Worm (Caenorhabditis elegans) whole organism, mixed stage, embryonic: ENCODE data around the gene ins-37.
A peak's percentile ranks its signal among the peaks of the same experiment; 100 is the strongest.

Experiments
- M03D4.4 ChIP-seq: sonication (generic microtip); optimal IDR thresholded peaks from 2 replicates; lab custom pipeline; 2017; ENCODE audit warnings: mild to moderate bottlenecking, missing genetic modification characterization, missing compliant biosample characterization
- bed-3 ChIP-seq: fragments of 200-800 bp; sonication (Bioruptor generic); optimal IDR thresholded peaks from 3 replicates; lab custom pipeline; 2018; ENCODE audit warnings: mild to moderate bottlenecking, missing genetic modification characterization, moderate library complexity, missing compliant biosample characterization
- blmp-1 ChIP-seq: fragments of 150-350 bp; optimal IDR thresholded peaks from 2 replicates; lab custom pipeline; 2014; ENCODE audit warnings: missing biosample characterization, missing genetic modification characterization
- ceh-39 ChIP-seq: fragments of 150-350 bp; optimal IDR thresholded peaks from 2 replicates; lab custom pipeline; 2014; ENCODE audit warnings: missing biosample characterization, missing genetic modification characterization
- ceh-43 ChIP-seq: fragments of 200-800 bp; sonication (Bioruptor generic); optimal IDR thresholded peaks from 2 replicates; lab custom pipeline; 2018; ENCODE audit warnings: mild to moderate bottlenecking, missing genetic modification characterization, moderate library complexity, missing compliant biosample characterization
- ceh-83 ChIP-seq: fragments of 200-800 bp; sonication (Bioruptor generic); optimal IDR thresholded peaks from 2 replicates; lab custom pipeline; 2018; ENCODE audit warnings: mild to moderate bottlenecking, missing genetic modification characterization, missing compliant biosample characterization
- ces-1 ChIP-seq: fragments of 150-350 bp; optimal IDR thresholded peaks from 2 replicates; lab custom pipeline; 2014; ENCODE audit warnings: missing biosample characterization, missing genetic modification reagents, missing genetic modification characterization
- cnd-1 ChIP-seq: fragments of 200-800 bp; sonication (Bioruptor generic); optimal IDR thresholded peaks from 2 replicates; lab custom pipeline; 2018; ENCODE audit warnings: mild to moderate bottlenecking, missing genetic modification characterization, missing compliant biosample characterization
- drap-1 ChIP-seq: fragments of 200-800 bp; sonication (Bioruptor generic); optimal IDR thresholded peaks from 3 replicates; lab custom pipeline; 2018; ENCODE audit warnings: mild to moderate bottlenecking, missing genetic modification characterization, missing compliant biosample characterization
- elt-1 ChIP-seq: sonication (generic microtip); optimal IDR thresholded peaks from 2 replicates; lab custom pipeline; 2017; ENCODE audit warnings: missing genetic modification characterization, mild to moderate bottlenecking, missing compliant biosample characterization, antibody characterized with exemption, moderate library complexity, borderline replicate concordance; ENCODE audit not compliant: insufficient read depth
- elt-3 ChIP-seq: fragments of 150-350 bp; optimal IDR thresholded peaks from 2 replicates; lab custom pipeline; 2014; ENCODE audit warnings: missing biosample characterization, missing genetic modification characterization
- flh-1 ChIP-seq: fragments of 200-800 bp; sonication (Bioruptor generic); optimal IDR thresholded peaks from 2 replicates; lab custom pipeline; 2018; ENCODE audit warnings: mild to moderate bottlenecking, missing genetic modification characterization, moderate library complexity, missing compliant biosample characterization
- ham-2 ChIP-seq: fragments of 200-800 bp; sonication (Bioruptor generic); optimal IDR thresholded peaks from 2 replicates; lab custom pipeline; 2018; ENCODE audit warnings: mild to moderate bottlenecking, missing genetic modification characterization, missing compliant biosample characterization
- hlh-1 ChIP-seq: fragments of 150-350 bp; optimal IDR thresholded peaks from 2 replicates; lab custom pipeline; 2014; ENCODE audit warnings: missing biosample characterization, missing genetic modification reagents, missing genetic modification characterization
- lin-13 ChIP-seq: fragments of 150-350 bp; optimal IDR thresholded peaks from 2 replicates; lab custom pipeline; 2014; ENCODE audit warnings: missing biosample characterization, missing genetic modification characterization
- lin-32 ChIP-seq: fragments of 200-800 bp; sonication (Bioruptor generic); optimal IDR thresholded peaks from 2 replicates; lab custom pipeline; 2018; ENCODE audit warnings: mild to moderate bottlenecking, missing genetic modification characterization, missing compliant biosample characterization
- lsy-2 ChIP-seq: fragments of 150-350 bp; optimal IDR thresholded peaks from 2 replicates; lab custom pipeline; 2014; ENCODE audit warnings: missing biosample characterization, missing genetic modification characterization
- mab-5 ChIP-seq: fragments of 150-350 bp; optimal IDR thresholded peaks from 2 replicates; lab custom pipeline; 2014; ENCODE audit warnings: missing biosample characterization, missing genetic modification characterization
- mep-1 ChIP-seq: fragments of 150-350 bp; optimal IDR thresholded peaks from 2 replicates; lab custom pipeline; 2017; ENCODE audit warnings: missing biosample characterization, missing genetic modification reagents, missing genetic modification characterization, inconsistent platforms
- mls-2 ChIP-seq: sonication (generic microtip); optimal IDR thresholded peaks from 2 replicates; lab custom pipeline; 2016; ENCODE audit warnings: mild to moderate bottlenecking, missing genetic modification characterization, moderate library complexity, missing compliant biosample characterization
- nhr-12 ChIP-seq: fragments of 150-350 bp; optimal IDR thresholded peaks from 2 replicates; lab custom pipeline; 2014; ENCODE audit warnings: missing biosample characterization, missing genetic modification characterization
- nhr-2 ChIP-seq: fragments of 150-350 bp; optimal IDR thresholded peaks from 2 replicates; lab custom pipeline; 2014; ENCODE audit warnings: missing biosample characterization, missing genetic modification characterization
- nhr-237 ChIP-seq: fragments of 150-350 bp; optimal IDR thresholded peaks from 2 replicates; lab custom pipeline; 2014; ENCODE audit warnings: missing biosample characterization, missing genetic modification characterization
- nhr-28 ChIP-seq: fragments of 150-350 bp; optimal IDR thresholded peaks from 2 replicates; lab custom pipeline; 2014; ENCODE audit warnings: missing biosample characterization, missing genetic modification characterization
- nhr-76 ChIP-seq: sonication (generic microtip); optimal IDR thresholded peaks from 2 replicates; lab custom pipeline; 2017; ENCODE audit warnings: missing biosample characterization, missing genetic modification characterization
- pha-4 ChIP-seq: fragments of 150-350 bp; optimal IDR thresholded peaks from 2 replicates; lab custom pipeline; 2018; ENCODE audit warnings: missing biosample characterization, missing genetic modification reagents, missing genetic modification characterization
- sem-2 ChIP-seq: fragments of 200-800 bp; sonication (Bioruptor generic); optimal IDR thresholded peaks from 2 replicates; lab custom pipeline; 2018; ENCODE audit warnings: mild to moderate bottlenecking, missing genetic modification characterization, missing compliant biosample characterization
- snpc-4 ChIP-seq: fragments of 150-350 bp; optimal IDR thresholded peaks from 2 replicates; lab custom pipeline; 2014; ENCODE audit warnings: missing biosample characterization, missing genetic modification characterization
- sptf-1 ChIP-seq: sonication (generic microtip); optimal IDR thresholded peaks from 2 replicates; lab custom pipeline; 2017; ENCODE audit warnings: mild to moderate bottlenecking, missing genetic modification characterization, moderate library complexity, missing compliant biosample characterization
- tbx-8 ChIP-seq: fragments of 200-800 bp; sonication (Bioruptor generic); optimal IDR thresholded peaks from 2 replicates; lab custom pipeline; 2018; ENCODE audit warnings: mild to moderate bottlenecking, missing genetic modification characterization, moderate library complexity, missing compliant biosample characterization
- unc-120 ChIP-seq: sonication (generic microtip); optimal IDR thresholded peaks from 2 replicates; lab custom pipeline; 2017; ENCODE audit warnings: missing genetic modification characterization, missing compliant biosample characterization; ENCODE audit not compliant: poor library complexity, severe bottlenecking
- unc-39 ChIP-seq: fragments of 150-350 bp; optimal IDR thresholded peaks from 2 replicates; lab custom pipeline; 2014; ENCODE audit warnings: missing biosample characterization, missing genetic modification characterization
- unc-62 ChIP-seq: fragments of 150-350 bp; optimal IDR thresholded peaks from 2 replicates; lab custom pipeline; 2014; ENCODE audit warnings: missing biosample characterization, missing genetic modification reagents, missing genetic modification characterization
- zip-8 ChIP-seq: fragments of 150-350 bp; optimal IDR thresholded peaks from 2 replicates; lab custom pipeline; 2014; ENCODE audit warnings: missing biosample characterization, missing genetic modification characterization
- ztf-11 ChIP-seq: fragments of 150-350 bp; optimal IDR thresholded peaks from 2 replicates; lab custom pipeline; 2014; ENCODE audit warnings: missing biosample characterization, missing genetic modification characterization

The ins-37 gene

DNA sequence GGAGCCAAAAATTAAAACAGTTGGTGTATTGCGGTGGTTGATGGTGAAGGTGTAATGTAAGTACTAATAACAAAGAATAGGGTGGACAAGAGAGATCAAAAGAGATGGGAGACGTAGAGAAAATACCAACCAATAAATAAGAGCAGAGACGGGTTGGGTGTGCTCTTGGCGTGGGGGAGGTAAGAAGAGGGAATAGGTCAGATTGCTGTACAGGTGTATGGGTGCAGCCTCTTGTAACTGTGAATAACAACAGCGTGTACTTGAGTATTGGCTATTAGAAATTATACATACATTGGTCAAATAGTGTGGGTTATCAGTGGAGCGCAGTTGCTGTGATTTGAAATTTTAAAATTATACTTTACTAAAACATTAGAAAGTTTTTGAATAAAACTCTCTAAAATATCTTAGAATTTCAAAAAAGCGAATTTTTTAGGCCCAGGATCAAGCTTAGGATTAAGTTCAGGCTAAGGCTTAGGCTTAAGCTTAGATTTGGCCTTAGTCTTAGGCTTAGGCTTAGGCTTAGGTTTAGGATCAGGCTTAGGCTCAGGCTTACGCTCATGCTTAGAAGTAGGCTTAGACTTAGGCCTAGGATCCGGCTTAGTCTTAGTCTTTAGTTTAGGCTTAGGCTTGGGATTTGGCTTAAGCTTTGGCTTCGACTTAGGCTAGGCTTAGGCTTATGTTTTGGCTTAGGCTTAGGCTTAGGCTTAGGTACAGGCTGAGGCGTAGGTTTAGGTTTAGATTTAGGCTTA lies 5.4 kb upstream of the ins-37 start, which contains the start of gene F08G2.7:
F08G2.7 (minus strand) TSS at position 51 of the 749 bp plus-strand sequence.
- TF ChIP-seq M03D4.4 (tag; lab: Kevin White, UChicago) (no peak), lin-13 (no peak), flh-1 (GFP tag; lab: Kevin White, UChicago) (no peak), hlh-1 (peak; percentile 78), zip-8 (tag; lab: Kevin White, UChicago) (no peak), mep-1 (tag; lab: Kevin White, UChicago) (no peak), nhr-2 (tag; lab: Kevin White, UChicago) (peak; percentile 25), blmp-1 (tag; lab: Kevin White, UChicago) (no peak), lin-32 (no peak), drap-1 (no peak), mab-5 (tag; lab: Kevin White, UChicago) (no peak), ham-2 (no peak), ceh-83 (GFP tag; lab: Kevin White, UChicago) (no peak), nhr-76 (no peak)

DNA sequence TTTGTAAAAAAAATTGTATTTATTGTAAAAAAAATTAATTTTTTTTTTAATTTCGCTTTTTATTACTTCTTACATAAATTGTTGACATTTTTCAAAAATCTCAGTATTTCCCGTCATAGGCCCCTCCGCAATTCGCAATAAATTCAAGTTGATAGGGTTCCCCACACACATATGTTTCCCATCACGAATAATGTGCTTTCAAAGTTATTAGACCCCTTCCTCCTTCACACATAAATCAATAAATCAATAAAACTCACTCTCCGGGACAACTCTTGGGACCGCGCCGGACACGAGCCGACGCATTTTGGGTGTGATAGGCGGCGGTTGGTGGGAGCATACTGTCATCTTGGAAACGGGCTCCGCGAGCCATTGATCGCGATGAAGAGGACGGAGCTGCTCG lies 3.5 kb upstream of the ins-37 start:
- TF ChIP-seq unc-39 (no peak), mep-1 (tag; lab: Kevin White, UChicago) (no peak), flh-1 (GFP tag; lab: Kevin White, UChicago) (no peak), snpc-4 (tag; lab: Kevin White, UChicago) (no peak), ces-1 (no peak), nhr-28 (tag; lab: Kevin White, UChicago) (no peak), lin-13 (no peak), mls-2 (tag; lab: Kevin White, UChicago) (no peak), hlh-1 (no peak), drap-1 (no peak), cnd-1 (tag; lab: Kevin White, UChicago) (no peak), ceh-43 (no peak), unc-62 (GFP tag; lab: Kevin White, UChicago) (no peak), nhr-237 (tag; lab: Kevin White, UChicago) (no peak), mab-5 (tag; lab: Kevin White, UChicago) (no peak), zip-8 (tag; lab: Kevin White, UChicago) (no peak)

DNA sequence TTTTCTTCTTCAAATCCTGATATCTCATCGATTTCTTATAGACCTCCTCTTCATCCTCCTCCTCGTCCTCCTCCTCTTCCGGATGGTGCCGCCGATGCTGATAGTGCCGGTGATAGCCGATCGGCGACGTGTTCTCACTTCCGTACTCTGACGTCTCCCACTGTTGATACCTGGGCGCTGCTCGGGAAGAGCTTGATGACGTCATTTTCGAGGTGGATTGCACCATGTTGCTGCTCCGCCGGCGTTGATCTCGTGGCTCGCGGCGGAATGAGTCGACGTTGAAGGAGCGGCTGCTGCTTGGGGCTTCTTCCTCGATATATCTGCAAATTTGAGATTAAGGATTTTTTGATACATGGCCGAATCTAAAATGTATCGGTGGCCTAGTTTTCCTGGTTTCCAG lies 2.5 kb upstream of the ins-37 start:
- TF ChIP-seq zip-8 (tag; lab: Kevin White, UChicago), result peak; percentile 53
- no peak for TF ChIP-seq ceh-43
- TF ChIP-seq, all 35 proteins: peak for 1

DNA sequence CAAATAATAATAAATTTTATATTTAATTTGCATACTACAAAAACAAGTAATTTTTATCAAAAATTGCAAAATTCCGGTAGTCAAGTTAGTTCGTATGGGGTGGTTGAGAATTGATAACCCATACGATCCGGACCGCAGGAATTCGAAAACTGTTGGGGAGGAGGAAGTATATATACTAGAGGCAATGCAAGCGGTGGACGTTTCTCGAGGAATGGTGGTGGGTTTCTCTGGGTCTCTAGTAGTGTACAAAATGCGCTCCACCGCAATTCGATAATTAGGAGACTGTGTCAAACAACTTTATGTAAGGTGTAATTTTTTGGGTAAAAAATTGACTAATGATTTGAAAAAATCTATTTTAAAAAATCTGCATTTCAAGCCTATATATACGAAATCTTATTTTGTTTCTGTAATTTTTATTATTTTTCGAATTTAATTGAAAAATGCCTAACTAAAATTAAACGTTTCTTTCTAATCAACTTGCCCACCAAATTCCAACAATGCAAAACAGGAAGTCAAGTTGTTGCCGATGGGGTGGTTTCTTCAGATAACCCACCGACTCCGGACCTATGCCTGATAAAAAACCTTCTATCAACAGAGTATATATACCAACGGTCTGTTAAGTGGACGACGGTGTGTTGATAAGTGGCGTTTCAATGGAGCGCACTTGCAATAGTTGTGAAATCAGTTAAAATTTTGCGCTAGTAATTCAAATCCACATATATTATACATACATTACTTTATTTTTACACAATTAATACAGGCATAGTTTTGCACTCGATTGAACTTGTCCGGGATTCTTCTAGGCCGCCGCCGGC lies 1.3 kb downstream of the ins-37 start:
- TF ChIP-seq mab-5 (tag; lab: Kevin White, UChicago) (no peak), mep-1 (tag; lab: Kevin White, UChicago) (peak; percentile 90), unc-120 (tag; lab: Kevin White, UChicago) (peak; percentile 47), ceh-43 (peak; percentile 75), hlh-1 (peak; percentile 64), nhr-28 (tag; lab: Kevin White, UChicago) (peak; percentile 42), zip-8 (tag; lab: Kevin White, UChicago) (no peak), sem-2 (peak; percentile 26), blmp-1 (tag; lab: Kevin White, UChicago) (no peak), ztf-11 (tag; lab: Kevin White, UChicago) (peak; percentile 23), cnd-1 (tag; lab: Kevin White, UChicago) (peak; percentile 90), unc-62 (GFP tag; lab: Kevin White, UChicago) (peak; percentile 61), tbx-8 (GFP tag; lab: Kevin White, UChicago) (peak; percentile 69), M03D4.4 (tag; lab: Kevin White, UChicago) (peak; percentile 88), elt-3 (tag; lab: Kevin White, UChicago) (no peak), unc-39 (peak; percentile 47), nhr-2 (tag; lab: Kevin White, UChicago) (peak; percentile 33), ham-2 (peak; percentile 21), nhr-76 (no peak), ceh-83 (GFP tag; lab: Kevin White, UChicago) (peak; percentile 73), nhr-12 (tag; lab: Kevin White, UChicago) (no peak), nhr-237 (tag; lab: Kevin White, UChicago) (peak; percentile 59), sptf-1 (tag; lab: Kevin White, UChicago) (peak; percentile 91), pha-4 (peak; percentile 96), bed-3 (GFP tag; lab: Kevin White, UChicago) (peak; percentile 75), ceh-39 (peak; percentile 96), lin-32 (peak; percentile 72), lsy-2 (tag; lab: Kevin White, UChicago) (peak; percentile 77), drap-1 (peak; percentile 79), snpc-4 (tag; lab: Kevin White, UChicago) (no peak), elt-1 (tag; lab: Kevin White, UChicago) (no peak), flh-1 (GFP tag; lab: Kevin White, UChicago) (peak; percentile 2), lin-13 (peak; percentile 87), ces-1 (peak; percentile 87), mls-2 (tag; lab: Kevin White, UChicago) (peak; percentile 57)
